Fruit fly (Drosophila melanogaster) whole organism, embryonic: Measurements from ENCODE around the gene jagn.

Source experiments
- Antp ChIP-seq: fragments of 200-800 bp; sonication (Bioruptor generic); optimal IDR thresholded peaks from 3 replicates; lab custom pipeline; 2016; ENCODE audit warnings: missing biosample characterization, missing genetic modification characterization
- Blimp-1 ChIP-seq: fragments of 200-800 bp; sonication (Bioruptor generic); optimal IDR thresholded peaks from 3 replicates; lab custom pipeline; 2018; ENCODE audit warnings: missing biosample characterization, missing genetic modification characterization, mild to moderate bottlenecking, moderate library complexity, missing genetic modification reagents
- CG10267 ChIP-seq: fragments of 200-800 bp; sonication (Bioruptor generic); optimal IDR thresholded peaks from 2 replicates; lab custom pipeline; 2018; ENCODE audit warnings: missing biosample characterization, mild to moderate bottlenecking, missing genetic modification characterization, moderate library complexity
- CG10274 ChIP-seq: fragments of 200-800 bp; sonication (Bioruptor generic); optimal IDR thresholded peaks from 3 replicates; lab custom pipeline; 2017; ENCODE audit warnings: missing biosample characterization, mild to moderate bottlenecking, missing genetic modification characterization
- CG10565 ChIP-seq: fragments of 200-800 bp; sonication (Bioruptor generic); optimal IDR thresholded peaks from 3 replicates; lab custom pipeline; 2016; ENCODE audit warnings: missing biosample characterization, mild to moderate bottlenecking, missing genetic modification characterization
- CG12104 ChIP-seq: fragments of 200-800 bp; sonication (Bioruptor generic); optimal IDR thresholded peaks from 3 replicates; lab custom pipeline; 2016; ENCODE audit warnings: missing biosample characterization, missing genetic modification characterization
- CG13624 ChIP-seq: fragments of 200-800 bp; sonication (Bioruptor generic); optimal IDR thresholded peaks from 2 replicates; lab custom pipeline; 2016; ENCODE audit warnings: missing biosample characterization, missing genetic modification characterization
- CG15269 ChIP-seq: fragments of 200-800 bp; sonication (Bioruptor generic); optimal IDR thresholded peaks from 2 replicates; lab custom pipeline; 2018; ENCODE audit warnings: missing biosample characterization, mild to moderate bottlenecking, missing genetic modification characterization, moderate library complexity
- CG1602 ChIP-seq: fragments of 200-800 bp; sonication (Bioruptor generic); optimal IDR thresholded peaks from 3 replicates; lab custom pipeline; 2016; ENCODE audit warnings: missing biosample characterization, missing genetic modification characterization
- CG16813 ChIP-seq: fragments of 200-800 bp; sonication (Bioruptor generic); IDR thresholded peaks from 3 replicates; pipeline ENCODE4 v1.3.6; 2022; ENCODE audit warnings: missing biosample characterization, missing genetic modification characterization; ENCODE audit not compliant: partially characterized antibody
- CG16863 ChIP-seq: fragments of 200-800 bp; sonication (Bioruptor generic); optimal IDR thresholded peaks from 3 replicates; lab custom pipeline; 2016; ENCODE audit warnings: missing biosample characterization, missing genetic modification characterization
- CG17385 ChIP-seq: fragments of 200-800 bp; sonication (Bioruptor generic); optimal IDR thresholded peaks from 3 replicates; lab custom pipeline; 2018; ENCODE audit warnings: missing biosample characterization, mild to moderate bottlenecking, missing genetic modification characterization
- CG18011 ChIP-seq: fragments of 200-800 bp; sonication (Bioruptor generic); optimal IDR thresholded peaks from 2 replicates; lab custom pipeline; 2017; ENCODE audit warnings: missing biosample characterization, missing genetic modification characterization, mild to moderate bottlenecking, moderate library complexity, missing genotype
- CG1832 ChIP-seq: fragments of 200-800 bp; sonication (Bioruptor generic); optimal IDR thresholded peaks from 2 replicates; lab custom pipeline; 2017; ENCODE audit warnings: missing biosample characterization, mild to moderate bottlenecking, missing genetic modification characterization, inconsistent platforms
- CG18599 ChIP-seq: fragments of 200-800 bp; sonication (Bioruptor generic); optimal IDR thresholded peaks from 3 replicates; lab custom pipeline; 2017; ENCODE audit warnings: missing biosample characterization, missing genetic modification characterization, mild to moderate bottlenecking, moderate library complexity, missing genetic modification reagents
- CG30020 ChIP-seq: fragments of 200-800 bp; optimal IDR thresholded peaks from 2 replicates; lab custom pipeline; 2019; ENCODE audit warnings: missing biosample characterization, mild to moderate bottlenecking, missing genetic modification characterization, moderate library complexity
- CG30403 ChIP-seq: fragments of 200-800 bp; sonication (Bioruptor generic); optimal IDR thresholded peaks from 3 replicates; lab custom pipeline; 2016; ENCODE audit warnings: missing biosample characterization, missing genetic modification characterization
- CG6272 ChIP-seq: fragments of 200-800 bp; sonication (Bioruptor generic); IDR thresholded peaks from 2 replicates; pipeline ENCODE4 v1.3.6; 2022; ENCODE audit warnings: missing biosample characterization, missing genetic modification characterization
- CG9932 ChIP-seq: fragments of 200-800 bp; sonication (Bioruptor generic); IDR thresholded peaks from 2 replicates; pipeline ENCODE4 v1.3.6; 2022; ENCODE audit warnings: missing biosample characterization, missing genetic modification characterization
- CHES-1-like ChIP-seq: fragments of 200-800 bp; sonication (Bioruptor generic); optimal IDR thresholded peaks from 2 replicates; lab custom pipeline; 2016; ENCODE audit warnings: missing biosample characterization, missing genetic modification characterization
- CkIIα-i1 ChIP-seq: fragments of 200-800 bp; sonication (Bioruptor generic); IDR thresholded peaks from 2 replicates; pipeline ENCODE4 v1.3.6; 2022; ENCODE audit warnings: missing biosample characterization, missing genetic modification characterization
- Dref ChIP-seq: fragments of 200-800 bp; sonication (Bioruptor generic); IDR thresholded peaks from 2 replicates; pipeline ENCODE4 v1.3.6; 2022; ENCODE audit warnings: missing biosample characterization, missing genetic modification characterization
- HHEX ChIP-seq: fragments of 200-800 bp; sonication (Bioruptor generic); optimal IDR thresholded peaks from 3 replicates; lab custom pipeline; 2017; ENCODE audit warnings: missing biosample characterization, mild to moderate bottlenecking, missing genetic modification characterization, missing genetic modification reagents
- Hr78 ChIP-seq, 2 experiments: fragments of 200-800 bp in 1 of 2; fragments of >200 bp in 1 of 2; sonication (Bioruptor generic) in 1 of 2; optimal IDR thresholded peaks; 2 replicates each; lab custom pipeline; 2017 to 2019; ENCODE audit warnings: missing biosample characterization in 2 of 2, missing genetic modification characterization in 2 of 2, mild to moderate bottlenecking in 1 of 2, moderate library complexity in 1 of 2
- Lpt ChIP-seq: fragments of >200 bp; optimal IDR thresholded peaks from 2 replicates; lab custom pipeline; 2018; ENCODE audit warnings: missing biosample characterization, missing genetic modification characterization
- MBD-R2 ChIP-seq: fragments of 200-800 bp; sonication (Bioruptor generic); IDR thresholded peaks from 2 replicates; pipeline ENCODE4 v1.3.6; 2022; ENCODE audit warnings: missing biosample characterization, missing genetic modification characterization
- Myb ChIP-seq: fragments of 200-800 bp; sonication (Bioruptor generic); optimal IDR thresholded peaks from 2 replicates; lab custom pipeline; 2016; ENCODE audit warnings: missing biosample characterization, missing genetic modification characterization
- NC2β ChIP-seq: fragments of 200-800 bp; sonication (Bioruptor generic); optimal IDR thresholded peaks from 2 replicates; lab custom pipeline; 2016; ENCODE audit warnings: missing biosample characterization, missing genetic modification characterization
- Nf-YC ChIP-seq: fragments of 200-800 bp; optimal IDR thresholded peaks from 3 replicates; lab custom pipeline; 2019; ENCODE audit warnings: missing biosample characterization, mild to moderate bottlenecking, missing genetic modification characterization, moderate library complexity
- Sry-δ ChIP-seq: fragments of 200-800 bp; sonication (Bioruptor generic); optimal IDR thresholded peaks from 2 replicates; lab custom pipeline; 2016; ENCODE audit warnings: missing biosample characterization, missing genetic modification characterization
- Stat92E ChIP-seq, 3 experiments: fragments of >200 bp in 2 of 3; fragments of 200-800 bp in 1 of 3; sonication (Bioruptor generic) in 1 of 3; optimal IDR thresholded peaks; 2 replicates each; lab custom pipeline; 2017 to 2019; ENCODE audit warnings: missing biosample characterization in 3 of 3, missing genetic modification characterization in 3 of 3, mild to moderate bottlenecking in 1 of 3, moderate library complexity in 1 of 3
- ap ChIP-seq: fragments of 200-800 bp; sonication (Bioruptor generic); IDR thresholded peaks from 2 replicates; pipeline ENCODE4 v1.3.6; 2022; ENCODE audit warnings: missing biosample characterization, missing genetic modification characterization
- bcd ChIP-seq: fragments of 200-800 bp; sonication (Bioruptor generic); optimal IDR thresholded peaks from 2 replicates; lab custom pipeline; 2017; ENCODE audit warnings: missing biosample characterization, mild to moderate bottlenecking, missing genetic modification characterization
- cad ChIP-seq: fragments of >200 bp; optimal IDR thresholded peaks from 2 replicates; lab custom pipeline; 2017; ENCODE audit warnings: missing biosample characterization, missing genetic modification characterization
- chn ChIP-seq: fragments of 200-800 bp; sonication (Bioruptor generic); optimal IDR thresholded peaks from 2 replicates; lab custom pipeline; 2016; ENCODE audit warnings: missing biosample characterization, missing genetic modification characterization
- corto ChIP-seq: fragments of 200-800 bp; sonication (Bioruptor generic); optimal IDR thresholded peaks from 2 replicates; lab custom pipeline; 2016; ENCODE audit warnings: missing biosample characterization, mild to moderate bottlenecking, missing genetic modification characterization, moderate library complexity
- crc ChIP-seq: fragments of 200-800 bp; sonication (Bioruptor generic); optimal IDR thresholded peaks from 2 replicates; lab custom pipeline; 2016; ENCODE audit warnings: missing biosample characterization, missing genetic modification characterization
- crp ChIP-seq, 2 experiments: fragments of 200-800 bp; sonication (Bioruptor generic); optimal IDR thresholded peaks; 2 replicates in 1 of 2; 3 replicates in 1 of 2; lab custom pipeline; 2017; ENCODE audit warnings: missing biosample characterization in 2 of 2, missing genetic modification characterization in 2 of 2, mild to moderate bottlenecking in 1 of 2, moderate library complexity in 1 of 2
- dimm ChIP-seq: fragments of 200-800 bp; sonication (Bioruptor generic); IDR thresholded peaks from 2 replicates; pipeline ENCODE4 v1.3.6; 2022; ENCODE audit warnings: missing biosample characterization, missing genetic modification characterization
- dmrt11E ChIP-seq: fragments of 200-800 bp; sonication (Bioruptor generic); optimal IDR thresholded peaks from 3 replicates; lab custom pipeline; 2018; ENCODE audit warnings: missing biosample characterization, mild to moderate bottlenecking, missing genetic modification characterization, moderate library complexity
- gcm ChIP-seq: fragments of 200-800 bp; sonication (Bioruptor generic); optimal IDR thresholded peaks from 2 replicates; lab custom pipeline; 2019; ENCODE audit warnings: missing biosample characterization, mild to moderate bottlenecking, missing genetic modification characterization, moderate library complexity
- insv ChIP-seq, 2 experiments: fragments of 200-800 bp; sonication (Bioruptor generic); optimal IDR thresholded peaks; 3 replicates each; lab custom pipeline; 2016 to 2018; ENCODE audit warnings: missing biosample characterization in 2 of 2, missing genetic modification characterization in 2 of 2
- lab ChIP-seq: fragments of 200-800 bp; sonication (Bioruptor generic); optimal IDR thresholded peaks from 3 replicates; lab custom pipeline; 2017; ENCODE audit warnings: missing biosample characterization, missing genetic modification characterization, mild to moderate bottlenecking, moderate library complexity, missing genetic modification reagents
- mam ChIP-seq: fragments of 200-800 bp; sonication (Bioruptor generic); optimal IDR thresholded peaks from 3 replicates; lab custom pipeline; 2016; ENCODE audit warnings: missing biosample characterization, missing genetic modification characterization
- mld ChIP-seq: fragments of 200-800 bp; sonication (Bioruptor generic); IDR thresholded peaks from 3 replicates; pipeline ENCODE4 v1.3.6; 2022; ENCODE audit warnings: missing biosample characterization, missing genetic modification characterization; ENCODE audit not compliant: partially characterized antibody
- pnt ChIP-seq: fragments of 200-800 bp; sonication (Bioruptor generic); optimal IDR thresholded peaks from 3 replicates; lab custom pipeline; 2016; ENCODE audit warnings: missing biosample characterization, missing genetic modification characterization
- pros ChIP-seq: fragments of 200-800 bp; sonication (Bioruptor generic); optimal IDR thresholded peaks from 3 replicates; lab custom pipeline; 2019; ENCODE audit warnings: missing biosample characterization, mild to moderate bottlenecking, missing genetic modification characterization, moderate library complexity
- tll ChIP-seq, 2 experiments: fragments of 200-800 bp in 1 of 2; fragments of >200 bp in 1 of 2; sonication (Bioruptor generic) in 1 of 2; optimal IDR thresholded peaks; 2 replicates each; lab custom pipeline; 2017 to 2019; ENCODE audit warnings: missing biosample characterization in 2 of 2, missing genetic modification characterization in 2 of 2, mild to moderate bottlenecking in 1 of 2, moderate library complexity in 1 of 2
- twi ChIP-seq: fragments of 200-800 bp; optimal IDR thresholded peaks from 2 replicates; lab custom pipeline; 2019; ENCODE audit warnings: missing biosample characterization, mild to moderate bottlenecking, missing genetic modification characterization, moderate library complexity
- vvl ChIP-seq: fragments of 200-800 bp; sonication (Bioruptor generic); IDR thresholded peaks from 2 replicates; pipeline ENCODE4 v1.3.6; 2022; ENCODE audit warnings: missing biosample characterization, missing genetic modification characterization

The jagn gene

DNA sequence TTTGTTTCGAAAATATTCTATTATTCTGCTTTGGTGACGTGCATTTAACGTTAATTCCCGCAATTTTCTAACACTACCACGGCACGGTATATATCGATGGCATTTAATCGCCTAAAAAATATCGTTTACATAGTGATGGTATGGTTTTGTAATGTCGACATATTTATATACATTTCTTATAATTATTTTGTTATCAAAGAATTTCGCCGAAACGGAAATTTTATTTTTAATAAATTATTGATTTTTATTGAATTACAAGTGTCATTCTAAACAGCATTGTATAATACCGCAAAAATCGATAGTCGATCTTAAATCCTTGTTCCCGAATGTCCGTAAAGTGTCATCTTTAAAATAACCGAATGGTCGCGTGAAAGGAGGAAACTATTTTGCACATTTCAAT is 45.3 kb downstream of the jagn start, which contains the start of the genes Sec20 and dgrn (continued):
- TF ChIP-seq Sry-δ (GFP tag; lab: Kevin White, UChicago): peak; percentile 92
- peak; percentile 92 for TF ChIP-seq mld (GFP tag; lab: Robert Waterston, UW)
- TF ChIP-seq crc (GFP tag; lab: Kevin White, UChicago): no peak
- TF ChIP-seq Dref (GFP tag; lab: Robert Waterston, UW): peak; percentile 66
- peak; percentile 65 for TF ChIP-seq CG1602 (GFP tag; lab: Kevin White, UChicago)
- peak; percentile 50 for TF ChIP-seq chn
- peak; percentile 11 for TF ChIP-seq pnt (GFP tag; lab: Kevin White, UChicago)
- TF ChIP-seq CG30403 (GFP tag; lab: Kevin White, UChicago): peak; percentile 84
- peak; percentile 63 for TF ChIP-seq corto (GFP tag; lab: Kevin White, UChicago)
- TF ChIP-seq CG15269: peak; percentile 62
- TF ChIP-seq mam (GFP tag; lab: Kevin White, UChicago): peak; percentile 51
- TF ChIP-seq CG30020 (tag; lab: Kevin White, UChicago): peak; percentile 78
- peak; percentile 48 for TF ChIP-seq CHES-1-like (GFP tag; lab: Kevin White, UChicago)
- TF ChIP-seq CG17385 (GFP tag; lab: Kevin White, UChicago): peak; percentile 44
- TF ChIP-seq CG10274 (GFP tag; lab: Kevin White, UChicago): no peak
- no peak; the same call in none of the 2 replicates for TF ChIP-seq vvl (GFP tag; lab: Robert Waterston, UW)
- TF ChIP-seq CG13624 (GFP tag; lab: Kevin White, UChicago): peak; percentile 25
- TF ChIP-seq Antp (GFP tag; lab: Kevin White, UChicago): no peak
- TF ChIP-seq CkIIα-i1: no peak
- TF ChIP-seq insv (GFP tag; optimal IDR thresholded peaks at IDR 0.05; lab: Kevin White, UChicago): peak in 1 of 2 experiments; percentile 44
- TF ChIP-seq Stat92E (GFP tag; optimal IDR thresholded peaks at IDR 0.05; lab: Kevin White, UChicago): peak in 1 of 3 experiments; percentile 69
- peak; percentile 61 for TF ChIP-seq Blimp-1
- peak; percentile 66 for TF ChIP-seq Nf-YC
- TF ChIP-seq Lpt (GFP tag; lab: Kevin White, UChicago): no peak
- TF ChIP-seq Myb (GFP tag; lab: Kevin White, UChicago): peak; percentile 64
- peak; percentile 60 for TF ChIP-seq twi (tag; lab: Kevin White, UChicago)
- TF ChIP-seq MBD-R2: peak; percentile 92
- TF ChIP-seq CG10267: peak; percentile 97
- no peak for TF ChIP-seq CG16863 (GFP tag; lab: Kevin White, UChicago)
- TF ChIP-seq cad: no peak
- TF ChIP-seq Hr78 (GFP tag; optimal IDR thresholded peaks at IDR 0.05; lab: Kevin White, UChicago): no peak
- no peak for TF ChIP-seq CG18011 (GFP tag; lab: Kevin White, UChicago)
- peak; percentile 73 for TF ChIP-seq CG6272 (GFP tag; lab: Robert Waterston, UW)
- no peak for TF ChIP-seq tll (GFP tag; optimal IDR thresholded peaks at IDR 0.05; lab: Kevin White, UChicago)
- peak; percentile 7 for TF ChIP-seq HHEX
- TF ChIP-seq CG1832 (GFP tag; lab: Kevin White, UChicago): no peak
- TF ChIP-seq bcd: peak; percentile 62
- TF ChIP-seq CG10565 (GFP tag; lab: Kevin White, UChicago): no peak
- TF ChIP-seq CG12104 (GFP tag; lab: Kevin White, UChicago): peak; percentile 38
- TF ChIP-seq dmrt11E: peak; percentile 75
- no peak for TF ChIP-seq ap (GFP tag; lab: Robert Waterston, UW)
- no peak for TF ChIP-seq dimm (GFP tag; lab: Robert Waterston, UW)
- peak; percentile 71 for TF ChIP-seq lab
- TF ChIP-seq crp (GFP tag; optimal IDR thresholded peaks at IDR 0.05; lab: Kevin White, UChicago): peak in 1 of 2 experiments; percentile 6
- TF ChIP-seq NC2β (GFP tag; lab: Kevin White, UChicago): no peak
- TF ChIP-seq gcm (GFP tag; lab: Kevin White, UChicago): peak; percentile 61
- peak; percentile 87 for TF ChIP-seq CG9932 (GFP tag; lab: Robert Waterston, UW)
- TF ChIP-seq pros: no peak
- peak; percentile 67 for TF ChIP-seq CG18599 (GFP tag; lab: Kevin White, UChicago)
- TF ChIP-seq CG16813 (GFP tag; lab: Robert Waterston, UW): peak; percentile 96
